Worm (Caenorhabditis elegans): ENCODE measurements around the gene K07F5.8.
"Not testable (repeated sequence)": the region's sequence is repeated elsewhere in the genome, so short reads cannot be mapped to it uniquely, and the experiment has no call there.

- not testable (repeated sequence) for TF ChIP-seq lin-15B (tag; optimal IDR thresholded peaks at IDR 0.05); snpc-4 (tag; optimal IDR thresholded peaks at IDR 0.05); lin-39 (tag; optimal IDR thresholded peaks at IDR 0.05); fos-1 (tag; optimal IDR thresholded peaks at IDR 0.05); nhr-25 (tag; optimal IDR thresholded peaks at IDR 0.05); ztf-4 (tag; optimal IDR thresholded peaks at IDR 0.05); tbx-2 (tag; optimal IDR thresholded peaks at IDR 0.05); ceh-9 (tag; optimal IDR thresholded peaks at IDR 0.05); nhr-76 (tag; optimal IDR thresholded peaks at IDR 0.05); ama-1 (optimal IDR thresholded peaks at IDR 0.05); elt-2 (tag; optimal IDR thresholded peaks at IDR 0.05); fkh-10 (GFP tag; optimal IDR thresholded peaks at IDR 0.05)
These were observed 44.1 kb upstream of the K07F5.8 start, which contains the start of gene sss-1 for ce11 chrIV:9893649-9894048.
